Worm (Caenorhabditis elegans) whole organism, late embryonic: ENCODE data around the gene Y77E11A.12.

Experiments used
- C08G9.2 ChIP-seq: sonication (generic microtip); optimal IDR thresholded peaks from 2 replicates; lab custom pipeline; 2016; ENCODE audit warnings: mild to moderate bottlenecking, missing genetic modification characterization, moderate library complexity, missing compliant biosample characterization
- nhr-11 ChIP-seq: fragments of 150-350 bp; optimal IDR thresholded peaks from 2 replicates; lab custom pipeline; 2014; ENCODE audit warnings: missing biosample characterization, missing genetic modification characterization
- pag-3 ChIP-seq: sonication (generic microtip); optimal IDR thresholded peaks from 2 replicates; lab custom pipeline; 2016; ENCODE audit warnings: missing compliant biosample characterization, missing genetic modification characterization, borderline replicate concordance
- pha-4 ChIP-seq: fragments of 150-350 bp; optimal IDR thresholded peaks from 2 replicates; lab custom pipeline; 2018; ENCODE audit warnings: missing biosample characterization, missing genetic modification reagents, missing genetic modification characterization

DNA sequence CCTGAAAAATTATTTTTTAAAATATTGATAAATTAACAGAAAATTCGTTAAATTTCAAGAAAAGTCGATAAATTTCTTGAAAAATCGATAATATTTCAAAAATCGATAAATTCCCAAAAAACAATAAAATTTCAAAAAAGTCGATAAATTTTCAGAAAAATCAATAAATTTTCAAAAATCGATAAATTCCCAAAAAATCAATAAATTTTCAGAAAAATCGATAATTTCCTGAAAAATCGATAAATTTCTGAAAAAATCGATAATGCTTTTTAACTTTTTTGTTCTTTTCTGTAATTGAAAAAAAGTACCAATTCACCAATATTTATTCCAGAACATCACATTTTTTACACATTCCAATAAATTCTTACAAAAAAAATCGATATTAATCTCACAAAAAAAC lies 39.8 kb downstream of the Y77E11A.12 start:
- no peak for TF ChIP-seq C08G9.2 (tag; lab: Kevin White, UChicago)
- no peak for TF ChIP-seq nhr-11 (tag; lab: Kevin White, UChicago)
- no peak for TF ChIP-seq pha-4
- TF ChIP-seq pag-3 = no peak
